Fruit fly (Drosophila melanogaster) whole organism, embryonic: ENCODE results near the gene CG32708.
A peak's percentile ranks its signal among the peaks of the same experiment; 100 is the strongest.

Experiments
- Aef1 ChIP-seq: fragments of 200-800 bp; sonication (Bioruptor generic); IDR thresholded peaks from 3 replicates; pipeline ENCODE4 v1.3.6; 2022; ENCODE audit warnings: missing biosample characterization, missing genetic modification characterization
- Bgb ChIP-seq: fragments of 200-800 bp; sonication (Bioruptor generic); IDR thresholded peaks from 2 replicates; pipeline ENCODE4 v1.3.6; 2022; ENCODE audit warnings: missing biosample characterization, missing genetic modification characterization; ENCODE audit not compliant: partially characterized antibody
- BtbVII ChIP-seq: fragments of 200-800 bp; sonication (Bioruptor generic); optimal IDR thresholded peaks from 3 replicates; lab custom pipeline; 2017; ENCODE audit warnings: missing biosample characterization, mild to moderate bottlenecking, missing genetic modification characterization
- CG1024 ChIP-seq: fragments of 200-800 bp; sonication (Bioruptor generic); IDR thresholded peaks from 2 replicates; pipeline ENCODE4 v1.3.6; 2022; ENCODE audit warnings: missing biosample characterization, missing genetic modification characterization
- CG10462 ChIP-seq: fragments of 200-800 bp; sonication (Bioruptor generic); optimal IDR thresholded peaks from 2 replicates; lab custom pipeline; 2016; ENCODE audit warnings: missing biosample characterization, missing genetic modification characterization
- CG11560 ChIP-seq: fragments of 200-800 bp; sonication (Bioruptor generic); IDR thresholded peaks from 3 replicates; pipeline ENCODE4 v1.3.6; 2022; ENCODE audit warnings: missing biosample characterization, missing genetic modification characterization
- CG11723 ChIP-seq: fragments of 200-800 bp; sonication (Bioruptor generic); optimal IDR thresholded peaks from 2 replicates; lab custom pipeline; 2017; ENCODE audit warnings: missing biosample characterization, mild to moderate bottlenecking, missing genetic modification characterization
- CG12236 ChIP-seq: fragments of 200-800 bp; sonication (Bioruptor generic); optimal IDR thresholded peaks from 2 replicates; lab custom pipeline; 2016; ENCODE audit warnings: missing biosample characterization, missing genetic modification characterization
- CG15479 ChIP-seq: fragments of 200-800 bp; sonication (Bioruptor generic); optimal IDR thresholded peaks from 3 replicates; lab custom pipeline; 2019; ENCODE audit warnings: missing biosample characterization, mild to moderate bottlenecking, missing genetic modification characterization, moderate library complexity
- CG17359 ChIP-seq: fragments of 200-800 bp; sonication (Bioruptor generic); optimal IDR thresholded peaks from 3 replicates; lab custom pipeline; 2018; ENCODE audit warnings: missing biosample characterization, mild to moderate bottlenecking, missing genetic modification characterization, moderate library complexity
- CG17829 ChIP-seq: fragments of 200-800 bp; optimal IDR thresholded peaks from 2 replicates; lab custom pipeline; 2019; ENCODE audit warnings: missing biosample characterization, mild to moderate bottlenecking, missing genetic modification characterization, moderate library complexity
- CG17912 ChIP-seq: fragments of 200-800 bp; sonication (Bioruptor generic); optimal IDR thresholded peaks from 2 replicates; lab custom pipeline; 2018; ENCODE audit warnings: missing biosample characterization, mild to moderate bottlenecking, missing genetic modification characterization
- CG2712 ChIP-seq: fragments of 200-800 bp; optimal IDR thresholded peaks from 3 replicates; lab custom pipeline; 2019; ENCODE audit warnings: missing biosample characterization, mild to moderate bottlenecking, missing genetic modification characterization, moderate library complexity
- CG2875 ChIP-seq: fragments of 200-800 bp; sonication (Bioruptor generic); optimal IDR thresholded peaks from 2 replicates; lab custom pipeline; 2017; ENCODE audit warnings: missing biosample characterization, mild to moderate bottlenecking, missing genetic modification characterization, missing genetic modification reagents
- CG31365 ChIP-seq: fragments of 200-800 bp; sonication (Bioruptor generic); optimal IDR thresholded peaks from 2 replicates; lab custom pipeline; 2018; ENCODE audit warnings: missing biosample characterization, mild to moderate bottlenecking, missing genetic modification characterization
- CG5180 ChIP-seq: fragments of 200-800 bp; sonication (Bioruptor generic); optimal IDR thresholded peaks from 3 replicates; lab custom pipeline; 2017; ENCODE audit warnings: missing biosample characterization, missing genetic modification characterization, mild to moderate bottlenecking, moderate library complexity, missing genetic modification reagents
- CG7271 ChIP-seq: fragments of 200-800 bp; sonication (Bioruptor generic); optimal IDR thresholded peaks from 2 replicates; lab custom pipeline; 2018; ENCODE audit warnings: missing biosample characterization, mild to moderate bottlenecking, missing genetic modification characterization, moderate library complexity
- CG8478 ChIP-seq: fragments of >200 bp; optimal IDR thresholded peaks from 2 replicates; lab custom pipeline; 2018
- CG9609 ChIP-seq: fragments of 200-800 bp; sonication (Bioruptor generic); optimal IDR thresholded peaks from 3 replicates; lab custom pipeline; 2016; ENCODE audit warnings: missing biosample characterization, missing genetic modification characterization
- CHES-1-like ChIP-seq: fragments of 200-800 bp; sonication (Bioruptor generic); optimal IDR thresholded peaks from 2 replicates; lab custom pipeline; 2016; ENCODE audit warnings: missing biosample characterization, missing genetic modification characterization
- Chrac-16 ChIP-seq: fragments of 200-800 bp; sonication (Bioruptor generic); optimal IDR thresholded peaks from 3 replicates; lab custom pipeline; 2016; ENCODE audit warnings: missing biosample characterization, missing genetic modification characterization
- Drgx ChIP-seq: fragments of 200-800 bp; sonication (Bioruptor generic); IDR thresholded peaks from 2 replicates; pipeline ENCODE4 v1.3.6; 2022; ENCODE audit warnings: missing biosample characterization, missing genetic modification characterization
- Jarid2 ChIP-seq: fragments of 200-800 bp; sonication (Bioruptor generic); optimal IDR thresholded peaks from 3 replicates; lab custom pipeline; 2017; ENCODE audit warnings: mild to moderate bottlenecking, missing biosample characterization, missing genetic modification reagents, missing genetic modification characterization
- Lpt ChIP-seq: fragments of >200 bp; optimal IDR thresholded peaks from 2 replicates; lab custom pipeline; 2018; ENCODE audit warnings: missing biosample characterization, missing genetic modification characterization
- MESR4 ChIP-seq: fragments of 200-800 bp; sonication (Bioruptor generic); optimal IDR thresholded peaks from 2 replicates; lab custom pipeline; 2018; ENCODE audit warnings: missing biosample characterization, mild to moderate bottlenecking, missing genetic modification characterization, moderate library complexity
- Max ChIP-seq: fragments of 200-800 bp; sonication (Bioruptor generic); optimal IDR thresholded peaks from 2 replicates; lab custom pipeline; 2016; ENCODE audit warnings: missing biosample characterization, mild to moderate bottlenecking, missing genetic modification characterization
- Med ChIP-seq: fragments of 200-800 bp; sonication (Bioruptor generic); peaks from one replicate; lab custom pipeline; 2016; ENCODE audit warnings: missing biosample characterization, missing genetic modification characterization, mild to moderate bottlenecking, inconsistent platforms, moderate library complexity
- Nf-YB ChIP-seq: fragments of 200-800 bp; sonication (Bioruptor generic); optimal IDR thresholded peaks from 3 replicates; lab custom pipeline; 2019; ENCODE audit warnings: missing biosample characterization, mild to moderate bottlenecking, missing genetic modification characterization, moderate library complexity
- Oaz ChIP-seq: fragments of 200-800 bp; sonication (Bioruptor generic); IDR thresholded peaks from 2 replicates; pipeline ENCODE4 v1.3.6; 2022; ENCODE audit warnings: missing biosample characterization, missing genetic modification characterization
- Spps ChIP-seq: fragments of 200-800 bp; sonication (Bioruptor generic); optimal IDR thresholded peaks from 2 replicates; lab custom pipeline; 2018; ENCODE audit warnings: missing biosample characterization, mild to moderate bottlenecking, missing genetic modification characterization
- Sry-β ChIP-seq: fragments of 200-800 bp; sonication (Bioruptor generic); optimal IDR thresholded peaks from 2 replicates; lab custom pipeline; 2018; ENCODE audit warnings: missing biosample characterization, mild to moderate bottlenecking, missing genetic modification characterization, moderate library complexity
- ac ChIP-seq: fragments of 200-800 bp; sonication (Bioruptor generic); optimal IDR thresholded peaks from 3 replicates; lab custom pipeline; 2017; ENCODE audit warnings: missing biosample characterization, mild to moderate bottlenecking, missing genetic modification characterization
- ap ChIP-seq: fragments of 200-800 bp; sonication (Bioruptor generic); IDR thresholded peaks from 2 replicates; pipeline ENCODE4 v1.3.6; 2022; ENCODE audit warnings: missing biosample characterization, missing genetic modification characterization
- bowl ChIP-seq: fragments of 200-800 bp; sonication (Bioruptor generic); IDR thresholded peaks from 2 replicates; pipeline ENCODE4 v1.3.6; 2022; ENCODE audit warnings: missing biosample characterization, missing genetic modification characterization
- crp ChIP-seq, 2 experiments: fragments of 200-800 bp; sonication (Bioruptor generic); optimal IDR thresholded peaks; 2 replicates in 1 of 2; 3 replicates in 1 of 2; lab custom pipeline; 2017; ENCODE audit warnings: missing biosample characterization in 2 of 2, missing genetic modification characterization in 2 of 2, mild to moderate bottlenecking in 1 of 2, moderate library complexity in 1 of 2
- cwo ChIP-seq: fragments of 200-800 bp; sonication (Bioruptor generic); optimal IDR thresholded peaks from 3 replicates; lab custom pipeline; 2017; ENCODE audit warnings: missing biosample characterization, missing genetic modification characterization, mild to moderate bottlenecking, moderate library complexity, missing genetic modification reagents
- hkb ChIP-seq, 2 experiments: fragments of 200-800 bp in 1 of 2; fragments of >200 bp in 1 of 2; sonication (Bioruptor generic) in 1 of 2; IDR thresholded peaks in 1 of 2; optimal IDR thresholded peaks in 1 of 2; 2 replicates each; pipeline versions ENCODE4 v1.3.6 to Lab custom; 2017 to 2022; ENCODE audit warnings: missing biosample characterization in 1 of 2, missing genetic modification characterization in 1 of 2
- maf-S ChIP-seq: fragments of 200-800 bp; sonication (Bioruptor generic); optimal IDR thresholded peaks from 2 replicates; lab custom pipeline; 2016; ENCODE audit warnings: missing biosample characterization, missing genetic modification characterization
- ranshi ChIP-seq: fragments of 200-800 bp; sonication (Bioruptor generic); IDR thresholded peaks from 2 replicates; pipeline ENCODE4 v1.3.6; 2022; ENCODE audit warnings: missing biosample characterization, missing genetic modification characterization
- rib ChIP-seq: fragments of 200-800 bp; sonication (Bioruptor generic); IDR thresholded peaks from 2 replicates; pipeline ENCODE4 v1.3.6; 2022; ENCODE audit warnings: missing biosample characterization, missing genetic modification characterization
- salm ChIP-seq: fragments of 200-800 bp; sonication (Bioruptor generic); optimal IDR thresholded peaks from 2 replicates; lab custom pipeline; 2018; ENCODE audit warnings: missing biosample characterization, mild to moderate bottlenecking, missing genetic modification characterization
- schlank ChIP-seq: fragments of 200-800 bp; sonication (Bioruptor generic); optimal IDR thresholded peaks from 2 replicates; lab custom pipeline; 2018; ENCODE audit warnings: missing biosample characterization, mild to moderate bottlenecking, missing genetic modification characterization
- sisA ChIP-seq: fragments of 200-800 bp; sonication (Bioruptor generic); IDR thresholded peaks from 2 replicates; pipeline ENCODE4 v1.3.6; 2022; ENCODE audit warnings: missing biosample characterization, missing genetic modification characterization
- sr ChIP-seq: fragments of 200-800 bp; sonication (Bioruptor generic); IDR thresholded peaks from 3 replicates; pipeline ENCODE4 v1.3.6; 2022; ENCODE audit warnings: missing biosample characterization, missing genetic modification characterization
- stwl ChIP-seq: fragments of 200-800 bp; sonication (Bioruptor generic); optimal IDR thresholded peaks from 3 replicates; lab custom pipeline; 2018; ENCODE audit warnings: missing biosample characterization, mild to moderate bottlenecking, missing genetic modification characterization, moderate library complexity
- sug ChIP-seq: fragments of 200-800 bp; optimal IDR thresholded peaks from 2 replicates; lab custom pipeline; 2019; ENCODE audit warnings: missing biosample characterization, mild to moderate bottlenecking, missing genetic modification characterization, moderate library complexity
- tap ChIP-seq: fragments of 200-800 bp; optimal IDR thresholded peaks from 3 replicates; lab custom pipeline; 2019; ENCODE audit warnings: missing biosample characterization, mild to moderate bottlenecking, missing genetic modification characterization, moderate library complexity
- tna ChIP-seq: fragments of 200-800 bp; sonication (Bioruptor generic); IDR thresholded peaks from 2 replicates; pipeline ENCODE4 v1.3.6; 2022; ENCODE audit warnings: missing biosample characterization, missing genetic modification characterization; ENCODE audit not compliant: partially characterized antibody
- unc-4 ChIP-seq: fragments of 200-800 bp; sonication (Bioruptor generic); IDR thresholded peaks from 2 replicates; pipeline ENCODE4 v1.3.6; 2022; ENCODE audit warnings: missing biosample characterization, missing genetic modification characterization; ENCODE audit not compliant: partially characterized antibody

The CG32708 gene

DNA sequence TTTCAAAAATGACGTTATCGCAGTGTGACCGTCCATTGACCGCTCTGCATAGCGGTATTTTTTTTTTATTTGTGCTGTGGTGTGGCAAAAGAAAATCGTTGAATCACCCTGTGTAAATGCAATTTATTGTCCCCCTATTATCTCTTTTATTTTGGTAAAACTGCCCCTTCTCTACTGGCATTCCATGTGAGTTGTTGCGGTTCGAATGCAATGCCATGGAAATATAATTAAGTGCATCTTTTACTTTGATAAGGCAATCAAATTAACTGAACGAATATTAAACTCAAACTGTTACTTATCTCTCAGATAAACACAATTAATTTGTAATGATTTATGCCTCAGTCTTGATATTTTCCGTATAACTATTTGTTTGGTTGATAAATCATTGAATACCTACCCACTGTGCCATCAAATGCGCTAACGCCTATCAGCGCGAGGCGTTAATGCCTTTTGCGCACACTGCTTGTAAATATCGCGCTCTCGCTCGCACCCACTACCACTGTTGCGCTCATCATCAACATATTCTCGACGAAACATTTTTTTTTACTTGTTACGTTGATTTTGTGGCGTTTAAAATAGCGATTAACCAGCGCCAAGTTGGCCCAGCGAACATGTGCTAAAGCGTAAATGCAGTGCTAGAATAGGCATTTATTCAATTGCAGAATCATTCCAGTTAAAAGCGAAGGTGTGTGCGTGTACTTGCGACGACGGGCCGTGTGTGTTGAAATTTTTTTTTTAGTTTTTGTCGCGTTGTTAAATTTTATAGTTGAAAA is 23.5 kb downstream of the CG32708 start (continued):
- TF ChIP-seq tap (tag; lab: Kevin White, UChicago) (no peak), CHES-1-like (peak; percentile 59), CG17912 (no peak), Jarid2 (no peak), BtbVII (GFP tag; lab: Kevin White, UChicago) (peak; percentile 13), stwl (tag; lab: Kevin White, UChicago) (peak; percentile 18), hkb (optimal IDR thresholded peaks at IDR 0.05; lab: Kevin White, UChicago) (no peak), hkb (GFP tag; IDR thresholded peaks at IDR 0.05; lab: Robert Waterston, UW) (peak; percentile 45; the same call in 1 of the 2 replicates), CG31365 (peak; percentile 65), ranshi (GFP tag; lab: Robert Waterston, UW) (peak; percentile 4; the same call in 1 of the 2 replicates), ac (GFP tag; lab: Kevin White, UChicago) (no peak), Nf-YB (GFP tag; lab: Kevin White, UChicago) (peak; percentile 20), Lpt (GFP tag; lab: Kevin White, UChicago) (no peak), cwo (GFP tag; lab: Kevin White, UChicago) (no peak), schlank (no peak), Spps (tag; lab: Kevin White, UChicago) (peak; percentile 12), tna (GFP tag; lab: Robert Waterston, UW) (no peak), CG1024 (GFP tag; lab: Robert Waterston, UW) (no peak), CG17359 (tag; lab: Kevin White, UChicago) (peak; percentile 4), Aef1 (GFP tag; lab: Robert Waterston, UW) (0 out of 3 replicates have a peak, but pooled peaks have one; percentile 41), Sry-β (GFP tag; lab: Kevin White, UChicago) (no peak), CG11560 (tag; lab: Robert Waterston, UW) (no peak), CG11723 (GFP tag; lab: Kevin White, UChicago) (no peak), CG9609 (GFP tag; lab: Kevin White, UChicago) (peak; percentile 45), ap (GFP tag; lab: Robert Waterston, UW) (no peak), CG2712 (tag; lab: Kevin White, UChicago) (peak; percentile 62), Chrac-16 (GFP tag; lab: Kevin White, UChicago) (peak; percentile 53), CG17829 (tag; lab: Kevin White, UChicago) (peak; percentile 48), unc-4 (GFP tag; lab: Robert Waterston, UW) (no peak), CG12236 (peak; percentile 40), rib (GFP tag; lab: Robert Waterston, UW) (no peak), CG15479 (GFP tag; lab: Kevin White, UChicago) (peak; percentile 75), CG10462 (GFP tag; lab: Kevin White, UChicago) (no peak), Max (peak; percentile 31), Drgx (peak; percentile 53), maf-S (GFP tag; lab: Kevin White, UChicago) (peak; percentile 52), Oaz (no peak), salm (no peak), CG8478 (peak; percentile 16), MESR4 (GFP tag; lab: Kevin White, UChicago) (peak; percentile 55), crp (GFP tag; optimal IDR thresholded peaks at IDR 0.05; lab: Kevin White, UChicago) (peak in 1 of 2 experiments; percentile 18), sug (tag; lab: Kevin White, UChicago) (no peak), Bgb (no peak), sr (GFP tag; lab: Robert Waterston, UW) (no peak), Med (GFP tag; lab: Kevin White, UChicago) (peak; percentile 89), CG5180 (no peak), CG2875 (GFP tag; lab: Kevin White, UChicago) (no peak), CG7271 (no peak), bowl (GFP tag; lab: Robert Waterston, UW) (no peak), sisA (GFP tag; lab: Robert Waterston, UW) (no peak; the same call in none of the 2 replicates)
